Worm (Caenorhabditis elegans) whole organism, L3 larva: ENCODE results near the gene F26F4.5.

ENCODE experiments used
- egl-27 ChIP-seq: sonication (generic microtip); optimal IDR thresholded peaks from 4 replicates; lab custom pipeline; 2017; ENCODE audit warnings: missing biosample characterization, missing genetic modification reagents, missing genetic modification characterization
- elt-3 ChIP-seq, 3 experiments: fragments of 150-350 bp in 1 of 3; sonication (generic microtip) in 2 of 3; optimal IDR thresholded peaks; 2 replicates in 2 of 3; 4 replicates in 1 of 3; lab custom pipeline; 2014 to 2017; ENCODE audit warnings: missing biosample characterization in 3 of 3, missing genetic modification characterization in 3 of 3
- fkh-10 ChIP-seq: sonication (generic microtip); optimal IDR thresholded peaks from 2 replicates; lab custom pipeline; 2017; ENCODE audit warnings: missing biosample characterization, missing genetic modification reagents, missing genetic modification characterization
- lin-39 ChIP-seq: fragments of 150-350 bp; optimal IDR thresholded peaks from 2 replicates; lab custom pipeline; 2018; ENCODE audit warnings: missing biosample characterization, missing genetic modification reagents, missing genetic modification characterization
- mml-1 ChIP-seq: fragments of 150-350 bp; sonication (generic microtip); optimal IDR thresholded peaks from 3 replicates; lab custom pipeline; 2014; ENCODE audit warnings: missing biosample characterization, missing genetic modification characterization
- nhr-76 ChIP-seq: fragments of 150-350 bp; sonication (generic microtip); optimal IDR thresholded peaks from 5 replicates; lab custom pipeline; 2014; ENCODE audit warnings: missing biosample characterization, missing genetic modification characterization
- zag-1 ChIP-seq: fragments of 150-350 bp; optimal IDR thresholded peaks from 2 replicates; lab custom pipeline; 2014; ENCODE audit warnings: missing biosample characterization, missing genetic modification characterization
- ztf-4 ChIP-seq: fragments of 150-350 bp; optimal IDR thresholded peaks from 2 replicates; lab custom pipeline; 2014; ENCODE audit warnings: missing biosample characterization, missing genetic modification characterization

ce11 chrIII:4887291-4887690 lies 3.8 kb downstream of the F26F4.5 start, which contains the start of gene clec-6:
- TF ChIP-seq mml-1 (tag; lab: Kevin White, UChicago) (no peak), nhr-76 (tag; lab: Kevin White, UChicago) (no peak), lin-39 (tag; lab: Kevin White, UChicago) (no peak), egl-27 (tag; lab: Kevin White, UChicago) (no peak), ztf-4 (tag; lab: Kevin White, UChicago) (no peak), zag-1 (no peak), fkh-10 (GFP tag; lab: Kevin White, UChicago) (no peak), elt-3 (tag; optimal IDR thresholded peaks at IDR 0.05; lab: Kevin White, UChicago) (no peak)
